Worm (Caenorhabditis elegans) whole organism, L2 larva: ENCODE results near the gene ceh-10.

Experiments
- C34F6.9 ChIP-seq: fragments of 150-350 bp; optimal IDR thresholded peaks from 2 replicates; lab custom pipeline; 2014; ENCODE audit warnings: missing biosample characterization, missing genetic modification characterization
- F13H6.1 ChIP-seq: sonication (generic microtip); optimal IDR thresholded peaks from 2 replicates; lab custom pipeline; 2016; ENCODE audit warnings: missing genetic modification characterization, missing compliant biosample characterization
- R02D3.7 ChIP-seq: fragments of 150-350 bp; optimal IDR thresholded peaks from 2 replicates; lab custom pipeline; 2014; ENCODE audit warnings: missing biosample characterization, missing genetic modification characterization
- ZK546.5 ChIP-seq: sonication (generic microtip); optimal IDR thresholded peaks from 2 replicates; lab custom pipeline; 2017; ENCODE audit warnings: missing biosample characterization, missing genetic modification characterization
- alr-1 ChIP-seq: fragments of 150-350 bp; optimal IDR thresholded peaks from 2 replicates; lab custom pipeline; 2014; ENCODE audit warnings: missing biosample characterization, missing genetic modification characterization
- ama-1 ChIP-seq: fragments of 150-350 bp; optimal IDR thresholded peaks from 2 replicates; lab custom pipeline; 2018; ENCODE audit warnings: inconsistent platforms
- blmp-1 ChIP-seq: sonication (generic microtip); optimal IDR thresholded peaks from 2 replicates; lab custom pipeline; 2017; ENCODE audit warnings: missing genetic modification characterization, mild to moderate bottlenecking, missing compliant biosample characterization, antibody characterized with exemption, moderate library complexity; ENCODE audit not compliant: insufficient read depth
- ceh-16 ChIP-seq: fragments of 150-350 bp; optimal IDR thresholded peaks from 2 replicates; lab custom pipeline; 2014; ENCODE audit warnings: missing biosample characterization, missing genetic modification characterization
- ceh-82 ChIP-seq: fragments of 150-350 bp; optimal IDR thresholded peaks from 2 replicates; lab custom pipeline; 2014; ENCODE audit warnings: missing biosample characterization, missing genetic modification characterization
- crh-2 ChIP-seq: sonication (generic microtip); optimal IDR thresholded peaks from 2 replicates; lab custom pipeline; 2017; ENCODE audit warnings: missing biosample characterization, missing genetic modification characterization
- dmd-4 ChIP-seq: sonication (generic microtip); optimal IDR thresholded peaks from 2 replicates; lab custom pipeline; 2017; ENCODE audit warnings: missing biosample characterization, missing genetic modification characterization
- egl-27 ChIP-seq: sonication (generic microtip); optimal IDR thresholded peaks from 3 replicates; lab custom pipeline; 2017; ENCODE audit warnings: missing biosample characterization, missing genetic modification reagents, missing genetic modification characterization
- elt-1 ChIP-seq: fragments of 150-350 bp; optimal IDR thresholded peaks from 2 replicates; lab custom pipeline; 2014; ENCODE audit warnings: missing biosample characterization, missing genetic modification characterization
- elt-3 ChIP-seq: sonication (generic microtip); optimal IDR thresholded peaks from 2 replicates; lab custom pipeline; 2017; ENCODE audit warnings: missing biosample characterization, missing genetic modification characterization
- fos-1 ChIP-seq: fragments of 150-350 bp; optimal IDR thresholded peaks from 2 replicates; lab custom pipeline; 2014; ENCODE audit warnings: missing biosample characterization, missing genetic modification characterization
- lin-11 ChIP-seq: fragments of 150-350 bp; sonication (generic microtip); optimal IDR thresholded peaks from 2 replicates; lab custom pipeline; 2014; ENCODE audit warnings: missing biosample characterization, missing genetic modification characterization, inconsistent platforms, mixed read lengths
- lin-39 ChIP-seq: fragments of 150-350 bp; optimal IDR thresholded peaks from 2 replicates; lab custom pipeline; 2014; ENCODE audit warnings: missing biosample characterization, missing genetic modification reagents, missing genetic modification characterization
- lsy-2 ChIP-seq, 2 experiments: fragments of 150-350 bp in 1 of 2; sonication (generic microtip) in 1 of 2; optimal IDR thresholded peaks; 2 replicates each; lab custom pipeline; 2014 to 2017; ENCODE audit warnings: missing biosample characterization in 2 of 2, missing genetic modification characterization in 2 of 2
- mbf-1 ChIP-seq: sonication (generic microtip); optimal IDR thresholded peaks from 2 replicates; lab custom pipeline; 2017; ENCODE audit warnings: missing biosample characterization, missing genetic modification characterization
- mdl-1 ChIP-seq, 2 experiments: fragments of 150-350 bp in 1 of 2; sonication (generic microtip) in 1 of 2; optimal IDR thresholded peaks; 2 replicates each; lab custom pipeline; 2017; ENCODE audit warnings: missing biosample characterization in 2 of 2, missing genetic modification characterization in 2 of 2
- nhr-10 ChIP-seq: sonication (generic microtip); optimal IDR thresholded peaks from 2 replicates; lab custom pipeline; 2017; ENCODE audit warnings: missing biosample characterization, missing genetic modification characterization
- nhr-23 ChIP-seq: fragments of 150-350 bp; optimal IDR thresholded peaks from 2 replicates; lab custom pipeline; 2014; ENCODE audit warnings: missing biosample characterization, missing genetic modification reagents, missing genetic modification characterization
- sem-4 ChIP-seq: fragments of 150-350 bp; optimal IDR thresholded peaks from 2 replicates; lab custom pipeline; 2014; ENCODE audit warnings: missing biosample characterization, missing genetic modification reagents, missing genetic modification characterization
- sma-3 ChIP-seq: sonication (generic microtip); optimal IDR thresholded peaks from 2 replicates; lab custom pipeline; 2016; ENCODE audit warnings: missing genetic modification reagents, missing genetic modification characterization, missing compliant biosample characterization
- unc-39 ChIP-seq: fragments of 150-350 bp; optimal IDR thresholded peaks from 2 replicates; lab custom pipeline; 2014; ENCODE audit warnings: missing biosample characterization, missing genetic modification characterization
- unc-55 ChIP-seq: fragments of 150-350 bp; sonication (generic microtip); optimal IDR thresholded peaks from 3 replicates; lab custom pipeline; 2014; ENCODE audit warnings: missing biosample characterization, missing genetic modification reagents, missing genetic modification characterization
- unc-62 ChIP-seq: fragments of 150-350 bp; optimal IDR thresholded peaks from 2 replicates; lab custom pipeline; 2014; ENCODE audit warnings: missing biosample characterization, missing genetic modification reagents, missing genetic modification characterization
- zag-1 ChIP-seq: fragments of 150-350 bp; optimal IDR thresholded peaks from 2 replicates; lab custom pipeline; 2014; ENCODE audit warnings: missing biosample characterization, missing genetic modification characterization
- ztf-11 ChIP-seq: sonication (generic microtip); optimal IDR thresholded peaks from 2 replicates; lab custom pipeline; 2017; ENCODE audit warnings: missing biosample characterization, missing genetic modification characterization

ceh-10 gene

DNA sequence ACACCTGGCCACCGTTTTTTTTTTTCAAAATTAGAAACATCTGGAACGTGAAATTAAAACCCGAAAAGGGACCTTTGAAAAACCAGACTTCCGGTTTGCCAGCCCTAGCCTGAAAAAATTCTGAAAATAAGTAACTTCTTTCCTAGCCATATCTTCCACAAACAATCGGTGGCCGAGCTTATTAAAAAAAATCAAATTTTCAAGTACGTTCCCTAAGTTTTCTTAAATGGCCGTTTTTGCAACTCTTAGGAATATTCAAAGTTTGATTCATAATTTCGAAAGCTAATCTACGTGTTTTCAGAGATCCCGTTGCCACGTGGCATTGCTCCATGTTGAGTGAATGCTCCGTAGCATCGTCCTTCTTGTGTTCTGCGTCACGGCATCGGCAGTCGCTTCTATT lies 24.8 kb downstream of the ceh-10 start, which contains the start of gene R12B2.8:
R12B2.8 (plus strand) TSS at position 301 of the 400 bp plus-strand sequence.
- TF ChIP-seq mdl-1 (tag; optimal IDR thresholded peaks at IDR 0.05; lab: Kevin White, UChicago) (no peak), F13H6.1 (tag; lab: Kevin White, UChicago) (no peak), elt-3 (no peak), unc-39 (tag; lab: Kevin White, UChicago) (no peak), blmp-1 (tag; lab: Kevin White, UChicago) (no peak), ceh-82 (tag; lab: Kevin White, UChicago) (no peak), ama-1 (lab: Kevin White, UChicago) (no peak)

DNA sequence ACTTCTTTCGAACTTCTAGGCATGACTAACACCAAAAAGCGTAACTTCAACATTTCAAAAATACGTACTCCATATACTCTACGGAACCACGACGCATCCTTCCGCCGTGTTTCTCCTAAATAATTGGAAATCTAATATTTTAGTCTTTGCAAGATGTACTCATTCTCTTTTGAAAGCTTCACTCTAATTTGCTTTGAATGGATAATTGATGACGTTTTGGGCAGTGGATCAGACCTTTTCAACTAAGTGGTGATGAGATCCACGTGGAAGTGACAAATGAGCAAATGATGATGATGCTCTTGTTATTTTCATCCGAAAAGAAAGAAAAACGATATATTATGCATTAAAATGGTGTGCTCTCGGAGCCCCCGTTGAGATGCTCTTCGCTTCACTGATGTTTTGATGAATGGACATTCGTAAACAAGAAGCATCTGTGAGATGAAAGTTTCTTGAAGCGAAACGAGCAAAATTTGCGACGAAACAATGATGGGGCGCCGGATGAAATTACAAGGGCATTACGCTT lies 25.7 kb downstream of the ceh-10 start:
- TF ChIP-seq fos-1 (tag; lab: Kevin White, UChicago), result no peak
- TF ChIP-seq lsy-2 (tag; optimal IDR thresholded peaks at IDR 0.05; lab: Kevin White, UChicago), result no peak
- peak; percentile 4 for TF ChIP-seq crh-2 (tag; lab: Kevin White, UChicago)
- TF ChIP-seq sma-3 (GFP tag; lab: Kevin White, UChicago), result no peak
- TF ChIP-seq unc-55 (GFP tag; lab: Kevin White, UChicago), result peak; percentile 3
- no peak for TF ChIP-seq alr-1 (tag; lab: Kevin White, UChicago)
- no peak for TF ChIP-seq dmd-4 (tag; lab: Kevin White, UChicago)
- no peak for TF ChIP-seq blmp-1 (tag; lab: Kevin White, UChicago)
- TF ChIP-seq zag-1 (tag; lab: Kevin White, UChicago), result peak; percentile 18

DNA sequence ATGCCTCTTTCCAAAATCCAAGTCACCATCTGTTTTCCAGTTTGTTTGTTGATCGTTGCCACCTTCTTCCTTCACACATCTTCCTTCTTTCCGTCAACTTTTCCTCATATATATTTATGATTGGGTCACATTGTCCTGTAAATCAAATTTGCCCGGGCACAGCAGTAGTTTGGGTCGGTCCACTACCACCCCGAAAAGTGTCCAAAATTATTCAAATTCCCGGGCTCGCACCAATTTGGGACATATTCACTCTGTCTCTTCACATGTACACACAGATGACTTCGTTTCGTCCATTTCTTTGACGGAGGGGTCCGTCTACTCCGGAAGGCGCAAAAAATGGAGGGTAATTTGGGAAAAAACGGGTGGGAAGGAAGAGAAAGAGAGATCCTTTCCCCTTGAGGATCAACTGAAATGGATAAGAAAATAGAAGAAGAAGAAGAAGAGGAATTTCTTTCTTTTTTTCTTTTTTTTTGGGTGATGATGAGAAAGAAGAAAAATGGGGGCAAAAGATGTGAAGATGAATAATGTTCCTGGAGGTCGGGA lies 28.1 kb downstream of the ceh-10 start:
- TF ChIP-seq lin-11 (tag; lab: Kevin White, UChicago) (no peak), zag-1 (tag; lab: Kevin White, UChicago) (peak; percentile 3), F13H6.1 (tag; lab: Kevin White, UChicago) (peak; percentile 48), C34F6.9 (tag; lab: Kevin White, UChicago) (peak; percentile 15), unc-55 (GFP tag; lab: Kevin White, UChicago) (no peak)
- TF ChIP-seq, all 48 proteins: peak for 3

DNA sequence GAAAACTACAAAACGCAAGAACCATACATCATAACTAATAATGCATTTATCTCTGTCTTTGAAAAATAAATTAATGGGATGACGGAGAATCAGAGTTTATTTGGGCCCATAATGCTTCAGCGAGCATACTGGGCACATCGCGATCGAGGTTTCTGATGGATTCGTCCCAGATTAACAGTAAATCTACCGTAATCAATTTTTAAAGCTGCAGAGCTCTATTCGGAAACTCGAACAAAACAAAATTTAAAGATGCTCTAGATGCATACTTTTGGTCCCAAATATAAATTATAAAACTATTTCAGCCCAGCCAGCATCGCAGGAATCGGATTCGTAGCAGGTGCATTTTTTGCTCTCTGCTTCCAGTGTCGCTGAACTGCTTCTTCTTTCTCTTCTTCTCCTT lies 29.2 kb downstream of the ceh-10 start:
- TF ChIP-seq zag-1 (tag; lab: Kevin White, UChicago) (no peak), alr-1 (tag; lab: Kevin White, UChicago) (no peak), nhr-23 (tag; lab: Kevin White, UChicago) (no peak)

DNA sequence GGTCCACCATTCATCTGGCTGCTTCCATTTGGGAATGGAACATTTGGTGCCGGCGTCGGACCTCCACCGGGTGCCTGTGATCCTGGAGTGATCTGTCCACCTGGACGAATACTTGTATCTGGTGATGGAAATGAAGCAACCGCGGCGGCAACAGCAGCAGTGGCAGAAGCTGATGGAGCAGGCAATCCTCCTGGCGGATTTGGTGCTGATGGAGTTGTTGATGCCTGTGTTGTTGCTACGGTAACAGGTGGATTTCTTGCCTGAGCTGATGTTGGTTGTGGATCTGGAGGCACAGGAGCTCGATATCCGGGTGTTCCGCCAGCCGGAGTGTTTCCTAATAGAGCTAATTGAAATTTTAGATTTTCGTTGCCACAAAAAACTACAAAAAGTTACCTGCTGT lies 33.6 kb downstream of the ceh-10 start:
- TF ChIP-seq ceh-16 (tag; lab: Kevin White, UChicago) (no peak), lin-39 (tag; lab: Kevin White, UChicago) (no peak)

DNA sequence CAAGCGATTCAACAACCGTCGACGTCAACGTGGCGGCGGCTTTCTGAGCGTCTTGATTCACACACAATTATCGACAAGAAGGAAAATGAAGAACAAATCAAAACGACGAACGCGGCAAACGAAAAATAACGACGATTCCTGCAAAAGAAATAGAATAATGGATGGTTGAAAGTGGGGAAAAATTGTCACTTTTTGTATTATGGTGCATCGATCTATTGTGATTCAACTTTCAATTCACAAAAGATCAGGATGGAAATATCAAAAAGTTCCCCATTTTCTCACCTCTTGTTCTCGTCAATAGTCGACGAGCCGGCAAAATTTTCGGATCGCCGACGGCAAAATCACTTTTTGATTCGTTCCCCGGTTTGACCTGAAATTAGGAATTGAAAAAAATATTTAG lies 34.5 kb downstream of the ceh-10 start, which contains the start of the genes R12B2.13 and mdt-15:
R12B2.13 (minus strand) TSS at position 101 of the 400 bp plus-strand sequence.
mdt-15 (minus strand) TSS at position 376 of the 400 bp plus-strand sequence.
- TF ChIP-seq unc-62 (GFP tag; lab: Kevin White, UChicago), result no peak
- no peak for TF ChIP-seq nhr-23 (tag; lab: Kevin White, UChicago)
- TF ChIP-seq elt-1 (tag; lab: Kevin White, UChicago), result no peak

DNA sequence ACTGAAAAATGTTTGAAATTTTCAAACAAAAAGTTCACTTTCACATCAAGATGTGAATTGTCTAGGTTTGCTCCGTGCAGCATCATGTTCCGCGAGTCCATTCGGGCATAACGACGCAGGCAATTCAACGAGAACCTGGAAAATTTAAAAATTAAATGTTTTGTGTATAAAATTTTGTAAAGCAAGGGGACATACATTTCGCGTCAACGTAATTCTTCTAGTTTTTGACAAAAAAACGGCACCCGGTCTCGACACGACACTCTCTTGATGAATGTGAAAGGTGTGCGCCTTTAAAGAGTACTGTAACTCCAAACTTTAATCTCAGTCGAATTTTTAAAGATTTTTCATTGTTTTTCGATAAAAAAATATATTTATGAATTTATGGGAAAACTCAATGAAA lies 35.2 kb downstream of the ceh-10 start, which contains the start of gene R12B2.6:
R12B2.6 (minus strand) TSS at position 101 of the 400 bp plus-strand sequence.
- TF ChIP-seq ZK546.5 (no peak), R02D3.7 (tag; lab: Kevin White, UChicago) (no peak), dmd-4 (tag; lab: Kevin White, UChicago) (no peak), elt-1 (tag; lab: Kevin White, UChicago) (no peak), sem-4 (no peak), egl-27 (tag; lab: Kevin White, UChicago) (no peak), crh-2 (tag; lab: Kevin White, UChicago) (no peak), unc-55 (GFP tag; lab: Kevin White, UChicago) (no peak), mbf-1 (tag; lab: Kevin White, UChicago) (no peak), nhr-10 (tag; lab: Kevin White, UChicago) (no peak), ceh-82 (tag; lab: Kevin White, UChicago) (no peak), ztf-11 (no peak)
